Worm (Caenorhabditis elegans) whole organism, young adult: ENCODE measurements around the gene mesp-1.

Experiments
- B0019.2 ChIP-seq: fragments of 200-800 bp; sonication (Bioruptor generic); conservative IDR thresholded peaks from 2 replicates; pipeline ENCODE4 v1.3.6; 2022; ENCODE audit warnings: missing genetic modification reagents, missing genetic modification characterization, missing compliant biosample characterization
- B0035.1 ChIP-seq: sonication (generic microtip); optimal IDR thresholded peaks from 2 replicates; lab custom pipeline; 2016; ENCODE audit warnings: missing genetic modification characterization, mild to moderate bottlenecking, missing compliant biosample characterization, missing genotype, missing genetic modification reagents
- B0261.1 ChIP-seq: sonication (generic microtip); optimal IDR thresholded peaks from 2 replicates; lab custom pipeline; 2016; ENCODE audit warnings: mild to moderate bottlenecking, missing genetic modification characterization, moderate library complexity, missing compliant biosample characterization
- B0336.3 ChIP-seq: fragments of 200-800 bp; sonication (Bioruptor generic); IDR thresholded peaks from 2 replicates; pipeline ENCODE4 v1.3.6; 2022; ENCODE audit warnings: missing genetic modification characterization, missing compliant biosample characterization
- F49E8.2 ChIP-seq: sonication (generic microtip); optimal IDR thresholded peaks from 3 replicates; lab custom pipeline; 2017; ENCODE audit warnings: missing genetic modification characterization, mild to moderate bottlenecking, missing compliant biosample characterization, antibody characterized with exemption, moderate library complexity; ENCODE audit not compliant: insufficient read depth
- F55B11.4 ChIP-seq: sonication (generic microtip); optimal IDR thresholded peaks from 2 replicates; lab custom pipeline; 2016; ENCODE audit warnings: missing compliant biosample characterization, missing genetic modification characterization, borderline replicate concordance; ENCODE audit not compliant: insufficient read depth
- F57A8.1 ChIP-seq: fragments of 200-800 bp; sonication (Bioruptor generic); optimal IDR thresholded peaks from 2 replicates; lab custom pipeline; 2018; ENCODE audit warnings: mild to moderate bottlenecking, missing genetic modification characterization, moderate library complexity, missing compliant biosample characterization
- K11D2.4 ChIP-seq: fragments of 200-800 bp; sonication (Bioruptor generic); IDR thresholded peaks from 2 replicates; pipeline ENCODE4 v1.3.6; 2022; ENCODE audit warnings: missing genetic modification reagents, missing genetic modification characterization, missing compliant biosample characterization
- K12H6.12 ChIP-seq: fragments of 200-800 bp; sonication (Bioruptor generic); optimal IDR thresholded peaks from 2 replicates; lab custom pipeline; 2018; ENCODE audit warnings: mild to moderate bottlenecking, missing genetic modification characterization, missing compliant biosample characterization
- Y53F4B.3 ChIP-seq: fragments of 200-800 bp; sonication (Bioruptor generic); IDR thresholded peaks from 2 replicates; pipeline ENCODE4 v1.3.6; 2022; ENCODE audit warnings: missing genetic modification reagents, missing genetic modification characterization, missing compliant biosample characterization
- Y53G8AR.9 ChIP-seq: fragments of 200-800 bp; sonication (Bioruptor generic); conservative IDR thresholded peaks from 2 replicates; pipeline ENCODE4 v1.3.6; 2022; ENCODE audit warnings: missing genetic modification reagents, missing genetic modification characterization, missing compliant biosample characterization
- Y67H2A.10 ChIP-seq: fragments of 200-800 bp; sonication (Bioruptor generic); conservative IDR thresholded peaks from 2 replicates; pipeline ENCODE4 v1.3.6; 2022; ENCODE audit warnings: missing genetic modification reagents, missing genetic modification characterization, missing compliant biosample characterization
- Y95B8A.8 ChIP-seq: fragments of 200-800 bp; sonication (Bioruptor generic); IDR thresholded peaks from 2 replicates; pipeline ENCODE4 v1.3.6; 2022; ENCODE audit warnings: missing genetic modification reagents, missing genetic modification characterization, missing compliant biosample characterization
- ZK185.1 ChIP-seq: sonication (generic microtip); optimal IDR thresholded peaks from 2 replicates; lab custom pipeline; 2016; ENCODE audit warnings: mild to moderate bottlenecking, missing genetic modification characterization, missing compliant biosample characterization; ENCODE audit not compliant: poor library complexity, severe bottlenecking
- akir-1 ChIP-seq: fragments of 200-800 bp; sonication (Bioruptor generic); optimal IDR thresholded peaks from 2 replicates; lab custom pipeline; 2018; ENCODE audit warnings: mild to moderate bottlenecking, missing genetic modification characterization, moderate library complexity, missing compliant biosample characterization
- aptf-3 ChIP-seq: fragments of 200-800 bp; sonication (Bioruptor generic); IDR thresholded peaks from 2 replicates; pipeline ENCODE4 v1.3.6; 2022; ENCODE audit warnings: missing genetic modification characterization, missing compliant biosample characterization
- attf-5 ChIP-seq: fragments of 200-800 bp; sonication (Bioruptor generic); optimal IDR thresholded peaks from 2 replicates; lab custom pipeline; 2018; ENCODE audit warnings: mild to moderate bottlenecking, missing genetic modification characterization, missing compliant biosample characterization
- bed-2 ChIP-seq: fragments of 200-800 bp; sonication (Bioruptor generic); IDR thresholded peaks from 2 replicates; pipeline ENCODE4 v1.3.6; 2022; ENCODE audit warnings: missing genetic modification reagents, missing genetic modification characterization, missing compliant biosample characterization
- ccch-3 ChIP-seq: fragments of 200-800 bp; sonication (Bioruptor generic); optimal IDR thresholded peaks from 2 replicates; lab custom pipeline; 2018; ENCODE audit warnings: mild to moderate bottlenecking, missing genetic modification characterization, missing compliant biosample characterization
- ceh-79 ChIP-seq: sonication (generic microtip); optimal IDR thresholded peaks from 2 replicates; lab custom pipeline; 2017; ENCODE audit warnings: mild to moderate bottlenecking, missing genetic modification characterization, missing compliant biosample characterization
- ceh-91 ChIP-seq: fragments of 200-800 bp; sonication (Bioruptor generic); IDR thresholded peaks from 2 replicates; pipeline ENCODE4 v1.3.6; 2022; ENCODE audit warnings: missing genetic modification reagents, missing genetic modification characterization, missing compliant biosample characterization
- dox-1 ChIP-seq: fragments of 200-800 bp; sonication (Bioruptor generic); IDR thresholded peaks from 2 replicates; pipeline ENCODE4 v1.3.6; 2022; ENCODE audit warnings: missing genetic modification reagents, missing genetic modification characterization, missing compliant biosample characterization
- dpl-1 ChIP-seq: fragments of 150-350 bp; optimal IDR thresholded peaks from 2 replicates; lab custom pipeline; 2014; ENCODE audit warnings: missing biosample characterization, missing genetic modification reagents, missing genetic modification characterization
- egrh-3 ChIP-seq: fragments of 200-800 bp; sonication (Bioruptor generic); IDR thresholded peaks from 2 replicates; pipeline ENCODE4 v1.3.6; 2022; ENCODE audit warnings: missing genetic modification reagents, missing genetic modification characterization, missing compliant biosample characterization
- fkh-3 ChIP-seq: sonication (generic microtip); optimal IDR thresholded peaks from 2 replicates; lab custom pipeline; 2016; ENCODE audit warnings: mild to moderate bottlenecking, missing genetic modification characterization, missing compliant biosample characterization
- hlh-26 ChIP-seq: fragments of 200-800 bp; sonication (Bioruptor generic); conservative IDR thresholded peaks from 2 replicates; pipeline ENCODE4 v1.3.6; 2022; ENCODE audit warnings: missing genetic modification reagents, missing genetic modification characterization, missing compliant biosample characterization
- let-526 ChIP-seq: fragments of 200-800 bp; sonication (Bioruptor generic); IDR thresholded peaks from 2 replicates; pipeline ENCODE4 v1.3.6; 2022; ENCODE audit warnings: missing genetic modification reagents, missing genetic modification characterization, missing compliant biosample characterization
- let-607 ChIP-seq, 2 experiments: fragments of 200-800 bp in 1 of 2; sonication (Bioruptor generic) in 1 of 2; sonication (generic microtip) in 1 of 2; optimal IDR thresholded peaks; 2 replicates each; lab custom pipeline; 2016 to 2018; ENCODE audit warnings: mild to moderate bottlenecking in 2 of 2, missing compliant biosample characterization in 2 of 2, missing genetic modification characterization in 2 of 2, moderate library complexity in 2 of 2, missing genotype in 1 of 2
- lin-35 ChIP-seq, 3 experiments: fragments of 150-350 bp in 2 of 3; sonication (generic microtip) in 1 of 3; optimal IDR thresholded peaks; 2 replicates each; lab custom pipeline; 2014 to 2018; ENCODE audit warnings: missing biosample characterization in 3 of 3, missing genetic modification characterization in 3 of 3, missing genetic modification reagents in 3 of 3
- lin-40 ChIP-seq: sonication (generic microtip); optimal IDR thresholded peaks from 2 replicates; lab custom pipeline; 2016; ENCODE audit warnings: missing genetic modification characterization, mild to moderate bottlenecking, missing compliant biosample characterization, missing genotype, missing genetic modification reagents
- lin-54 ChIP-seq: fragments of 200-800 bp; sonication (Bioruptor generic); optimal IDR thresholded peaks from 2 replicates; lab custom pipeline; 2018; ENCODE audit warnings: mild to moderate bottlenecking, missing genetic modification characterization, missing compliant biosample characterization
- madf-6 ChIP-seq: fragments of 200-800 bp; sonication (Bioruptor generic); IDR thresholded peaks from 2 replicates; pipeline ENCODE4 v1.3.6; 2022; ENCODE audit warnings: missing genetic modification reagents, missing genetic modification characterization, missing compliant biosample characterization
- madf-8 ChIP-seq: fragments of 200-800 bp; sonication (Bioruptor generic); conservative IDR thresholded peaks from 2 replicates; pipeline ENCODE4 v1.3.6; 2022; ENCODE audit warnings: missing genetic modification reagents, missing genetic modification characterization, missing compliant biosample characterization
- mcd-1 ChIP-seq: fragments of 200-800 bp; sonication (Bioruptor generic); IDR thresholded peaks from 2 replicates; pipeline ENCODE4 v1.3.6; 2022; ENCODE audit warnings: missing genetic modification reagents, missing genetic modification characterization, missing compliant biosample characterization
- mel-28 ChIP-seq: sonication (generic microtip); optimal IDR thresholded peaks from 2 replicates; lab custom pipeline; 2016; ENCODE audit warnings: borderline replicate concordance, mild to moderate bottlenecking, missing genetic modification characterization, missing compliant biosample characterization
- mes-4 ChIP-seq: sonication (generic microtip); optimal IDR thresholded peaks from 2 replicates; lab custom pipeline; 2016; ENCODE audit warnings: missing genotype, missing genetic modification characterization, missing compliant biosample characterization
- nfya-1 ChIP-seq: sonication (generic microtip); optimal IDR thresholded peaks from 2 replicates; lab custom pipeline; 2017; ENCODE audit warnings: antibody characterized with exemption, missing compliant biosample characterization, missing genetic modification characterization, borderline replicate concordance; ENCODE audit not compliant: insufficient read depth
- nhr-120 ChIP-seq: fragments of 200-800 bp; sonication (Bioruptor generic); IDR thresholded peaks from 2 replicates; pipeline ENCODE4 v1.3.6; 2022; ENCODE audit warnings: missing genetic modification characterization, missing compliant biosample characterization
- nhr-27 ChIP-seq: fragments of 200-800 bp; sonication (Bioruptor generic); optimal IDR thresholded peaks from 2 replicates; lab custom pipeline; 2018; ENCODE audit warnings: mild to moderate bottlenecking, missing genetic modification characterization, moderate library complexity, missing compliant biosample characterization
- nhr-80 ChIP-seq: sonication (generic microtip); optimal IDR thresholded peaks from 2 replicates; lab custom pipeline; 2016; ENCODE audit warnings: missing genetic modification characterization, missing compliant biosample characterization
- pbrm-1 ChIP-seq: fragments of 200-800 bp; sonication (Bioruptor generic); IDR thresholded peaks from 2 replicates; pipeline ENCODE4 v1.3.6; 2022; ENCODE audit warnings: missing genetic modification reagents, missing genetic modification characterization, missing compliant biosample characterization
- repo-1 ChIP-seq: sonication (generic microtip); optimal IDR thresholded peaks from 2 replicates; lab custom pipeline; 2017; ENCODE audit warnings: mild to moderate bottlenecking, missing genetic modification characterization, missing compliant biosample characterization
- sdz-38 ChIP-seq: sonication (generic microtip); optimal IDR thresholded peaks from 2 replicates; lab custom pipeline; 2016; ENCODE audit warnings: missing genotype, missing genetic modification characterization, missing compliant biosample characterization
- sea-2 ChIP-seq: fragments of 200-800 bp; sonication (Bioruptor generic); IDR thresholded peaks from 2 replicates; pipeline ENCODE4 v1.3.6; 2022; ENCODE audit warnings: missing genetic modification characterization, missing compliant biosample characterization
- sptf-2 ChIP-seq: fragments of 200-800 bp; sonication (Bioruptor generic); optimal IDR thresholded peaks from 2 replicates; lab custom pipeline; 2018; ENCODE audit warnings: mild to moderate bottlenecking, missing genetic modification characterization, missing compliant biosample characterization
- tbx-9 ChIP-seq: sonication (generic microtip); optimal IDR thresholded peaks from 2 replicates; lab custom pipeline; 2016; ENCODE audit warnings: borderline replicate concordance, missing genetic modification characterization, inconsistent platforms, missing compliant biosample characterization
- tlf-1 ChIP-seq: fragments of 200-800 bp; sonication (Bioruptor generic); optimal IDR thresholded peaks from 2 replicates; lab custom pipeline; 2018; ENCODE audit warnings: mild to moderate bottlenecking, missing genetic modification characterization, missing compliant biosample characterization
- xnd-1 ChIP-seq: sonication (generic microtip); optimal IDR thresholded peaks from 2 replicates; lab custom pipeline; 2016; ENCODE audit warnings: missing genotype, missing genetic modification reagents, missing genetic modification characterization, missing compliant biosample characterization
- zim-3 ChIP-seq: sonication (generic microtip); optimal IDR thresholded peaks from 2 replicates; lab custom pipeline; 2017; ENCODE audit warnings: mild to moderate bottlenecking, missing genetic modification characterization, moderate library complexity, missing compliant biosample characterization

Gene mesp-1

ce11 chrIV:8499956-8500355, 846 bp downstream of the mesp-1 start (continued):
- no peak for TF ChIP-seq mcd-1 (GFP tag; lab: Robert Waterston, UW)
- TF ChIP-seq F55B11.4 (tag; lab: Kevin White, UChicago): no peak
- no peak for TF ChIP-seq tlf-1 (GFP tag; lab: Kevin White, UChicago)
- no peak for TF ChIP-seq sdz-38 (tag; lab: Kevin White, UChicago)
- TF ChIP-seq aptf-3: no peak
- no peak for TF ChIP-seq K12H6.12 (tag; lab: Kevin White, UChicago)
- no peak for TF ChIP-seq bed-2 (GFP tag; lab: Robert Waterston, UW)
- no peak for TF ChIP-seq dpl-1 (GFP tag; lab: Kevin White, UChicago)
- no peak for TF ChIP-seq hlh-26 (GFP tag; lab: Robert Waterston, UW)
- TF ChIP-seq ZK185.1 (tag; lab: Kevin White, UChicago): no peak
- TF ChIP-seq madf-8 (GFP tag; lab: Robert Waterston, UW): peak; percentile 55
- TF ChIP-seq egrh-3: no peak
- peak; percentile 64; the same call in 1 of the 2 replicates for TF ChIP-seq pbrm-1 (GFP tag; lab: Robert Waterston, UW)
- TF ChIP-seq dox-1: no peak
- TF ChIP-seq let-607 (tag; optimal IDR thresholded peaks at IDR 0.05; lab: Kevin White, UChicago): no peak
- TF ChIP-seq nhr-80 (tag; lab: Kevin White, UChicago): no peak
- no peak for TF ChIP-seq B0035.1 (tag; lab: Kevin White, UChicago)
- TF ChIP-seq repo-1 (tag; lab: Kevin White, UChicago): no peak
- no peak for TF ChIP-seq xnd-1 (tag; lab: Kevin White, UChicago)
- TF ChIP-seq Y53F4B.3 (GFP tag; lab: Robert Waterston, UW): no peak
- peak; percentile 82; the same call in 1 of the 2 replicates for TF ChIP-seq Y53G8AR.9 (GFP tag; lab: Robert Waterston, UW)
- no peak for TF ChIP-seq let-526 (GFP tag; lab: Robert Waterston, UW)
- no peak for TF ChIP-seq akir-1 (GFP tag; lab: Kevin White, UChicago)
- peak; percentile 55 for TF ChIP-seq F49E8.2
- TF ChIP-seq lin-54 (GFP tag; lab: Kevin White, UChicago): peak; percentile 17
- no peak for TF ChIP-seq zim-3 (tag; lab: Kevin White, UChicago)
- no peak for TF ChIP-seq sea-2
- no peak for TF ChIP-seq nhr-120 (GFP tag; lab: Robert Waterston, UW)
- TF ChIP-seq mel-28 (tag; lab: Kevin White, UChicago): no peak
- 0 out of 2 replicates have a peak, but pooled peaks have one; percentile 24 for TF ChIP-seq B0019.2 (GFP tag; lab: Robert Waterston, UW)
- no peak for TF ChIP-seq Y67H2A.10
- TF ChIP-seq madf-6 (GFP tag; lab: Robert Waterston, UW): peak; percentile 68
- TF ChIP-seq ccch-3 (GFP tag; lab: Kevin White, UChicago): no peak
- TF ChIP-seq mes-4 (tag; lab: Kevin White, UChicago): no peak
- no peak for TF ChIP-seq fkh-3 (tag; lab: Kevin White, UChicago)
- TF ChIP-seq sptf-2 (GFP tag; lab: Kevin White, UChicago): no peak
- TF ChIP-seq B0336.3: peak; percentile 44; the same call in 1 of the 2 replicates
- no peak for TF ChIP-seq tbx-9 (tag; lab: Kevin White, UChicago)
- no peak for TF ChIP-seq ceh-79
- TF ChIP-seq attf-5: no peak
- TF ChIP-seq B0261.1 (tag; lab: Kevin White, UChicago): no peak
- TF ChIP-seq lin-40 (tag; lab: Kevin White, UChicago): no peak
- TF ChIP-seq ceh-91: peak; percentile 45; the same call in 1 of the 2 replicates
- peak; percentile 80; the same call in 1 of the 2 replicates for TF ChIP-seq Y95B8A.8 (GFP tag; lab: Robert Waterston, UW)
- TF ChIP-seq F57A8.1 (GFP tag; lab: Kevin White, UChicago): no peak
- no peak for TF ChIP-seq nfya-1 (tag; lab: Kevin White, UChicago)
- no peak for TF ChIP-seq K11D2.4 (GFP tag; lab: Robert Waterston, UW)
- TF ChIP-seq nhr-27 (tag; lab: Kevin White, UChicago): no peak
- TF ChIP-seq lin-35 (GFP tag; optimal IDR thresholded peaks at IDR 0.05; lab: Kevin White, UChicago): no peak
